Worm (Caenorhabditis elegans) whole organism, young adult: ENCODE results near the gene T04B8.5.
A peak's percentile ranks its signal among the peaks of the same experiment; 100 is the strongest.

Source experiments
- B0261.1 ChIP-seq: sonication (generic microtip); optimal IDR thresholded peaks from 2 replicates; lab custom pipeline; 2016; ENCODE audit warnings: mild to moderate bottlenecking, missing genetic modification characterization, moderate library complexity, missing compliant biosample characterization
- C17E4.6 ChIP-seq: fragments of 200-800 bp; sonication (Bioruptor generic); IDR thresholded peaks from 2 replicates; pipeline ENCODE4 v1.3.6; 2022; ENCODE audit warnings: missing genetic modification reagents, missing genetic modification characterization, missing compliant biosample characterization
- F33H1.4 ChIP-seq: fragments of 200-800 bp; sonication (Bioruptor generic); IDR thresholded peaks from 2 replicates; pipeline ENCODE4 v1.3.6; 2022; ENCODE audit warnings: missing genetic modification reagents, missing genetic modification characterization, missing compliant biosample characterization
- F55B11.4 ChIP-seq: sonication (generic microtip); optimal IDR thresholded peaks from 2 replicates; lab custom pipeline; 2016; ENCODE audit warnings: missing compliant biosample characterization, missing genetic modification characterization, borderline replicate concordance; ENCODE audit not compliant: insufficient read depth
- F57C9.4 ChIP-seq: sonication (generic microtip); optimal IDR thresholded peaks from 2 replicates; lab custom pipeline; 2017; ENCODE audit warnings: mild to moderate bottlenecking, missing genetic modification characterization, missing compliant biosample characterization
- Y53F4B.3 ChIP-seq: fragments of 200-800 bp; sonication (Bioruptor generic); IDR thresholded peaks from 2 replicates; pipeline ENCODE4 v1.3.6; 2022; ENCODE audit warnings: missing genetic modification reagents, missing genetic modification characterization, missing compliant biosample characterization
- Y56A3A.18 ChIP-seq: fragments of 200-800 bp; sonication (Bioruptor generic); IDR thresholded peaks from 2 replicates; pipeline ENCODE4 v1.3.6; 2022; ENCODE audit warnings: missing genetic modification reagents, missing genetic modification characterization, missing compliant biosample characterization
- Y67H2A.10 ChIP-seq: fragments of 200-800 bp; sonication (Bioruptor generic); conservative IDR thresholded peaks from 2 replicates; pipeline ENCODE4 v1.3.6; 2022; ENCODE audit warnings: missing genetic modification reagents, missing genetic modification characterization, missing compliant biosample characterization
- Y79H2A.3 ChIP-seq: fragments of 200-800 bp; sonication (Bioruptor generic); conservative IDR thresholded peaks from 2 replicates; pipeline ENCODE4 v1.3.6; 2022; ENCODE audit warnings: missing genetic modification reagents, missing genetic modification characterization, missing compliant biosample characterization
- ZK185.1 ChIP-seq: sonication (generic microtip); optimal IDR thresholded peaks from 2 replicates; lab custom pipeline; 2016; ENCODE audit warnings: mild to moderate bottlenecking, missing genetic modification characterization, missing compliant biosample characterization; ENCODE audit not compliant: poor library complexity, severe bottlenecking
- ama-1 ChIP-seq, 3 experiments: fragments of 150-350 bp in 1 of 3; sonication (generic microtip) in 2 of 3; optimal IDR thresholded peaks; 2 replicates each; lab custom pipeline; 2014 to 2018; ENCODE audit warnings: missing biosample characterization in 2 of 3, missing genetic modification characterization in 2 of 3, missing genetic modification reagents in 2 of 3
- aptf-2 ChIP-seq: fragments of 200-800 bp; sonication (Bioruptor generic); conservative IDR thresholded peaks from 2 replicates; pipeline ENCODE4 v1.3.6; 2022; ENCODE audit warnings: missing genetic modification reagents, missing genetic modification characterization, missing compliant biosample characterization
- aptf-3 ChIP-seq: fragments of 200-800 bp; sonication (Bioruptor generic); IDR thresholded peaks from 2 replicates; pipeline ENCODE4 v1.3.6; 2022; ENCODE audit warnings: missing genetic modification characterization, missing compliant biosample characterization
- atf-7 ChIP-seq: sonication (generic microtip); optimal IDR thresholded peaks from 2 replicates; lab custom pipeline; 2017; ENCODE audit warnings: mild to moderate bottlenecking, missing genetic modification characterization, missing compliant biosample characterization
- attf-5 ChIP-seq: fragments of 200-800 bp; sonication (Bioruptor generic); optimal IDR thresholded peaks from 2 replicates; lab custom pipeline; 2018; ENCODE audit warnings: mild to moderate bottlenecking, missing genetic modification characterization, missing compliant biosample characterization
- bed-2 ChIP-seq: fragments of 200-800 bp; sonication (Bioruptor generic); IDR thresholded peaks from 2 replicates; pipeline ENCODE4 v1.3.6; 2022; ENCODE audit warnings: missing genetic modification reagents, missing genetic modification characterization, missing compliant biosample characterization
- ceh-40 ChIP-seq: fragments of 200-800 bp; sonication (Bioruptor generic); IDR thresholded peaks from 2 replicates; pipeline ENCODE4 v1.3.6; 2022; ENCODE audit warnings: missing genetic modification characterization, missing compliant biosample characterization
- chd-7 ChIP-seq: sonication (generic microtip); optimal IDR thresholded peaks from 2 replicates; lab custom pipeline; 2016; ENCODE audit warnings: mild to moderate bottlenecking, missing genetic modification characterization, moderate library complexity, missing compliant biosample characterization
- dox-1 ChIP-seq: fragments of 200-800 bp; sonication (Bioruptor generic); IDR thresholded peaks from 2 replicates; pipeline ENCODE4 v1.3.6; 2022; ENCODE audit warnings: missing genetic modification reagents, missing genetic modification characterization, missing compliant biosample characterization
- dpff-1 ChIP-seq: sonication (generic microtip); optimal IDR thresholded peaks from 2 replicates; lab custom pipeline; 2017; ENCODE audit warnings: mild to moderate bottlenecking, missing genetic modification characterization, missing compliant biosample characterization
- dpl-1 ChIP-seq: fragments of 150-350 bp; optimal IDR thresholded peaks from 2 replicates; lab custom pipeline; 2014; ENCODE audit warnings: missing biosample characterization, missing genetic modification reagents, missing genetic modification characterization
- egrh-3 ChIP-seq: fragments of 200-800 bp; sonication (Bioruptor generic); IDR thresholded peaks from 2 replicates; pipeline ENCODE4 v1.3.6; 2022; ENCODE audit warnings: missing genetic modification reagents, missing genetic modification characterization, missing compliant biosample characterization
- hsf-1 ChIP-seq: fragments of 200-800 bp; sonication (Bioruptor generic); IDR thresholded peaks from 2 replicates; pipeline ENCODE4 v1.3.6; 2022; ENCODE audit warnings: missing genetic modification reagents, missing genetic modification characterization, missing compliant biosample characterization
- lin-35 ChIP-seq, 3 experiments: fragments of 150-350 bp in 2 of 3; sonication (generic microtip) in 1 of 3; optimal IDR thresholded peaks; 2 replicates each; lab custom pipeline; 2014 to 2018; ENCODE audit warnings: missing biosample characterization in 3 of 3, missing genetic modification characterization in 3 of 3, missing genetic modification reagents in 3 of 3
- madf-3 ChIP-seq: fragments of 200-800 bp; sonication (Bioruptor generic); IDR thresholded peaks from 2 replicates; pipeline ENCODE4 v1.3.6; 2022; ENCODE audit warnings: missing genetic modification reagents, missing genetic modification characterization, missing compliant biosample characterization
- madf-6 ChIP-seq: fragments of 200-800 bp; sonication (Bioruptor generic); IDR thresholded peaks from 2 replicates; pipeline ENCODE4 v1.3.6; 2022; ENCODE audit warnings: missing genetic modification reagents, missing genetic modification characterization, missing compliant biosample characterization
- mes-4 ChIP-seq: sonication (generic microtip); optimal IDR thresholded peaks from 2 replicates; lab custom pipeline; 2016; ENCODE audit warnings: missing genotype, missing genetic modification characterization, missing compliant biosample characterization
- nhr-90 ChIP-seq: sonication (generic microtip); optimal IDR thresholded peaks from 2 replicates; lab custom pipeline; 2016; ENCODE audit warnings: missing genotype, mild to moderate bottlenecking, missing genetic modification characterization, missing compliant biosample characterization
- rcor-1 ChIP-seq: fragments of 200-800 bp; sonication (Bioruptor generic); IDR thresholded peaks from 2 replicates; pipeline ENCODE4 v1.3.6; 2022; ENCODE audit warnings: missing genetic modification reagents, missing genetic modification characterization, missing compliant biosample characterization
- rpc-1 ChIP-seq, 2 experiments: fragments of 150-350 bp in 1 of 2; sonication (generic microtip) in 1 of 2; optimal IDR thresholded peaks; 2 replicates each; lab custom pipeline; 2014 to 2018; ENCODE audit warnings: missing biosample characterization in 1 of 2, missing genetic modification characterization in 1 of 2, missing genetic modification reagents in 1 of 2, missing genotype in 1 of 2
- sdz-38 ChIP-seq: sonication (generic microtip); optimal IDR thresholded peaks from 2 replicates; lab custom pipeline; 2016; ENCODE audit warnings: missing genotype, missing genetic modification characterization, missing compliant biosample characterization
- snpc-1.1 ChIP-seq: sonication (generic microtip); optimal IDR thresholded peaks from 2 replicates; lab custom pipeline; 2017; ENCODE audit warnings: missing genetic modification characterization, mild to moderate bottlenecking, missing compliant biosample characterization, antibody characterized with exemption, moderate library complexity, missing genotype, missing genetic modification reagents; ENCODE audit not compliant: insufficient read depth
- snpc-3.4 ChIP-seq: sonication (generic microtip); optimal IDR thresholded peaks from 2 replicates; lab custom pipeline; 2017; ENCODE audit warnings: missing genetic modification characterization, mild to moderate bottlenecking, missing compliant biosample characterization, antibody characterized with exemption, moderate library complexity, missing genotype, missing genetic modification reagents
- snpc-4 ChIP-seq, 5 experiments: fragments of 150-350 bp in 1 of 5; sonication (generic microtip) in 4 of 5; optimal IDR thresholded peaks; 2 replicates each; lab custom pipeline; 2014 to 2018; ENCODE audit warnings: missing genetic modification characterization in 5 of 5, missing biosample characterization in 3 of 5, antibody characterized with exemption in 2 of 5, mild to moderate bottlenecking in 2 of 5, missing compliant biosample characterization in 2 of 5, missing genotype in 2 of 5, moderate library complexity in 2 of 5, missing genetic modification reagents in 1 of 5
- zfh-2 ChIP-seq: fragments of 200-800 bp; sonication (Bioruptor generic); conservative IDR thresholded peaks from 2 replicates; pipeline ENCODE4 v1.3.6; 2022; ENCODE audit warnings: missing genetic modification reagents, missing genetic modification characterization, missing compliant biosample characterization
- ztf-22 ChIP-seq: fragments of 200-800 bp; sonication (Bioruptor generic); optimal IDR thresholded peaks from 2 replicates; lab custom pipeline; 2018; ENCODE audit warnings: mild to moderate bottlenecking, missing genetic modification characterization, moderate library complexity, missing compliant biosample characterization

T04B8.5 gene

ce11 chrII:633144-633543, 8.8 kb upstream of the T04B8.5 start:
- TF ChIP-seq egrh-3 (peak; percentile 62; the same call in 1 of the 2 replicates), aptf-2 (GFP tag; lab: Robert Waterston, UW) (0 out of 2 replicates have a peak, but pooled peaks have one; percentile 5), F33H1.4 (0 out of 2 replicates have a peak, but pooled peaks have one; percentile 5)

- peak; percentile 29; the same call in 1 of the 2 replicates for TF ChIP-seq egrh-3
- peak; percentile 87 for TF ChIP-seq dox-1 (GFP tag; lab: Robert Waterston, UW)
- TF ChIP-seq hsf-1 (GFP tag; lab: Robert Waterston, UW) = peak; percentile 98
- peak; percentile 59; the same call in 1 of the 2 replicates for TF ChIP-seq rcor-1
- 0 out of 2 replicates have a peak, but pooled peaks have one; percentile 26 for TF ChIP-seq Y56A3A.18 (GFP tag; lab: Robert Waterston, UW)
- 0 out of 2 replicates have a peak, but pooled peaks have one; percentile 71 for TF ChIP-seq madf-3 (GFP tag; lab: Robert Waterston, UW)
- TF ChIP-seq madf-6 (GFP tag; lab: Robert Waterston, UW) = peak; percentile 57; the same call in 1 of the 2 replicates
- TF ChIP-seq ceh-40 (GFP tag; lab: Robert Waterston, UW) = peak; percentile 72; the same call in 1 of the 2 replicates
These were observed 8.2 kb upstream of the T04B8.5 start for ce11 chrII:632545-632944.

- peak; percentile 96; the same call in 1 of the 2 replicates for TF ChIP-seq Y53F4B.3 (GFP tag; lab: Robert Waterston, UW)
- TF ChIP-seq egrh-3 = peak; percentile 91
These were observed 5.1 kb upstream of the T04B8.5 start for ce11 chrII:629454-629853.

ce11 chrII:627913-628312, 3.6 kb upstream of the T04B8.5 start:
- TF ChIP-seq F55B11.4 (tag; lab: Kevin White, UChicago) = no peak
- no peak for TF ChIP-seq Y56A3A.18 (GFP tag; lab: Robert Waterston, UW)

- TF ChIP-seq nhr-90 = no peak
- no peak for TF ChIP-seq F57C9.4 (tag; lab: Kevin White, UChicago)
- TF ChIP-seq dpl-1 (GFP tag; lab: Kevin White, UChicago) = no peak
- no peak for TF ChIP-seq madf-3 (GFP tag; lab: Robert Waterston, UW)
- no peak for TF ChIP-seq attf-5 (GFP tag; lab: Kevin White, UChicago)
- no peak for TF ChIP-seq aptf-3 (GFP tag; lab: Robert Waterston, UW)
- no peak for TF ChIP-seq Y79H2A.3 (GFP tag; lab: Robert Waterston, UW)
These were observed 2.9 kb upstream of the T04B8.5 start, which contains the start of gene arrd-1 for ce11 chrII:627205-627604. Gene arrd-1 (plus strand): TSS chrII:627505.

ce11 chrII:625926-626325, 1.6 kb upstream of the T04B8.5 start:
- no peak for TF ChIP-seq madf-6 (GFP tag; lab: Robert Waterston, UW)
- no peak for TF ChIP-seq chd-7
- no peak for TF ChIP-seq sdz-38 (tag; lab: Kevin White, UChicago)
- no peak for TF ChIP-seq F33H1.4
- no peak for TF ChIP-seq mes-4
- no peak for TF ChIP-seq dpff-1 (tag; lab: Kevin White, UChicago)
- no peak for TF ChIP-seq ama-1 (optimal IDR thresholded peaks at IDR 0.05; lab: Kevin White, UChicago)
- TF ChIP-seq ama-1 (GFP tag; optimal IDR thresholded peaks at IDR 0.05; lab: Kevin White, UChicago) = no peak
- TF ChIP-seq rpc-1 (optimal IDR thresholded peaks at IDR 0.05; lab: Kevin White, UChicago) = no peak
- no peak for TF ChIP-seq rpc-1 (tag; optimal IDR thresholded peaks at IDR 0.05; lab: Kevin White, UChicago)
- TF ChIP-seq bed-2 (GFP tag; lab: Robert Waterston, UW) = no peak
- TF ChIP-seq snpc-1.1 (tag; lab: Kevin White, UChicago) = no peak
- no peak for TF ChIP-seq snpc-3.4 (tag; lab: Kevin White, UChicago)
- no peak for TF ChIP-seq C17E4.6 (GFP tag; lab: Robert Waterston, UW)
- no peak for TF ChIP-seq snpc-4 (GFP tag; optimal IDR thresholded peaks at IDR 0.05; lab: Kevin White, UChicago)
- no peak for TF ChIP-seq snpc-4 (tag; optimal IDR thresholded peaks at IDR 0.05; lab: Kevin White, UChicago)
- no peak for TF ChIP-seq atf-7 (tag; lab: Kevin White, UChicago)
- no peak for TF ChIP-seq Y67H2A.10 (GFP tag; lab: Robert Waterston, UW)
- TF ChIP-seq B0261.1 (tag; lab: Kevin White, UChicago) = no peak
- no peak for TF ChIP-seq lin-35 (GFP tag; optimal IDR thresholded peaks at IDR 0.05; lab: Kevin White, UChicago)
- no peak for TF ChIP-seq ZK185.1 (tag; lab: Kevin White, UChicago)
- TF ChIP-seq dox-1 (GFP tag; lab: Robert Waterston, UW) = no peak
- TF ChIP-seq egrh-3 = peak; percentile 20; the same call in 1 of the 2 replicates
- no peak for TF ChIP-seq ztf-22 (GFP tag; lab: Kevin White, UChicago)
- peak; percentile 57; the same call in 1 of the 2 replicates for TF ChIP-seq zfh-2 (GFP tag; lab: Robert Waterston, UW)
